Fruit fly (Drosophila melanogaster) Kc167 (cell line): Measurements from ENCODE around the gene ssp.

ENCODE experiments used
- Myc ChIP-seq: fragments of >200 bp; optimal IDR thresholded peaks from 2 replicates; lab custom pipeline; 2017; ENCODE audit warnings: missing external identifiers
- Sin3A ChIP-seq: fragments of >200 bp; optimal IDR thresholded peaks from 2 replicates; lab custom pipeline; 2018; ENCODE audit warnings: missing external identifiers
- h ChIP-seq: fragments of >200 bp; optimal IDR thresholded peaks from 3 replicates; lab custom pipeline; 2018; ENCODE audit warnings: missing external identifiers
- insv ChIP-seq: fragments of >200 bp; optimal IDR thresholded peaks from 3 replicates; lab custom pipeline; 2018; ENCODE audit warnings: missing external identifiers
- psq ChIP-seq: fragments of >200 bp; optimal IDR thresholded peaks from 2 replicates; lab custom pipeline; 2017; ENCODE audit warnings: missing external identifiers
- ttk ChIP-seq: sonication (Bioruptor generic); optimal IDR thresholded peaks from 2 replicates; lab custom pipeline; 2017; ENCODE audit warnings: missing external identifiers

ssp gene

DNA sequence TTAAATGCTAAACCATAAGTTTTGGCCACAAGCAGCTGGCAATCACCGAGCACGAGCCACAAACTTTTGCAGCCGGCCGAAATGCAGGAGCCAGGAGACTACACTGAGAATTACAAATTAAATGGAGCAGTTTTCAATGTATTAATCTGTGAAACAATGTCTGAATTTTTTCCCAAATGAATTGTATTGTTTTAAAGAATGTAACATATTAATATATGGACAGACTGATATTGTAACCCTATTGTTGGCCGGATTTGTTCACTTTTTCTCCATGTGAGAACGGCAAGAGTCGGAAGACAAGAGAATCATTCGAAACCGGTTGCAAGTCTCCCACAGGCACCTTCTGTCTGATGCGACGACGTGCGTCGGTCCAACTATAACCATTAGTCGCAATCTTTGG lies 3.0 kb upstream of the ssp start:
- TF ChIP-seq h (lab: Kevin White, UChicago) (no peak), Myc (no peak), ttk (lab: Kevin White, UChicago) (no peak), Sin3A (lab: Kevin White, UChicago) (no peak), insv (lab: Kevin White, UChicago) (no peak), psq (no peak)

DNA sequence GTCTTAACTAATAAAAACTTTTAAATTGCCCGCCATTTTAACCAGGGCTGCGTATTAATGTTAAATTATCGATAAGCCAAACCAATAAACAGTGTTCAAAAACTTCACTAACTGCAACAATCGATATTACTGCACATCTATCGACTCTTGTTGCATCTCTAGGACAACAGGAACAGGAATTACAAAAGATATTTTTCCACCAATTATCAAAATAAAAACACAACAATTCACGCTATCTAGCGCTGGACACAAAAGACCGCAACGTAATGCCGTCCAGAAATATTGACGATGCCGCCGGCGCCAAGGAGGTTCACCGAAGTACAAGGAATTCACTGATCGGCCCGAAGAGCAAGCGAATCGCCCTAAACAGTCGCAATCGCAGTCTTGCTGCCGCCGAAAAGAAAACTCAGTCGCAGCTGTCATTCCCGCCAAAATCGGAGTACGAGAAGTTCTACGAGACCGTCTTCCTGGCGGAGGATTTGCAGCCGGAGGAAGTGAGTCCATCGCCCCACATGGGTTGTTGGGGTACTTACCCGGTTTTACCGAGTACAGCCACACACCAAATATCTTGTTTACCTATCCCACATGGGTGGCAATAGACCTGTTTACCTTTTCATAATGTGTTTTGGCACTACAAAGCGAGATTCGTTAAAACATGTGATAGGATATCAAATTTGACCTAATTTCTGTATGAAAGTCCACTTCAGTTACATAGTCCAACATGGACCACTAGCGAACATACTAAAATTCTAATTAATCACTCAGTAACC lies 1.9 kb upstream of the ssp start, which contains the start of gene vers:
Gene vers (plus strand): TSS at position 136 of the 770 bp plus-strand sequence.
- no peak for TF ChIP-seq Sin3A (lab: Kevin White, UChicago)
- no peak for TF ChIP-seq insv (lab: Kevin White, UChicago)
- TF ChIP-seq psq = no peak

DNA sequence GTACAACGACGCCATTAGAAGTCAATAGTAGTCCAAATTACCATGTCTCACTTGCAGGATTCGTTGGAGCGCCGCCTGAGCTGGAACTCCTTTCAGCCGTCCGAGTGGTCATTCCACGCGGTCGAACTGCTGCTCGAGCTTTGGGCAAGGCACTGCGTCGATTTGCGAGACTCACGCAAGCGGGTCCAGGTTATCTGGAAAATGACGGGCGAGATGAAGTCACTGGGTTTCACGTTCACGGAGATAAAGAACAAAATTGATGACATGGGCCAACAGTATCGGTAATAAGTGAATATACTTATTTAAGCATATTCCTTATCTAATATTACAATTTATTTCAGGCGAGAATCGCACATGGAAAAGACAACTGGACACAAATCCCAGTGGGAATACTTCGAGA lies 574 bp downstream of the ssp start:
- TF ChIP-seq psq (no peak), insv (lab: Kevin White, UChicago) (no peak), Myc (no peak), Sin3A (lab: Kevin White, UChicago) (no peak)

- TF ChIP-seq ttk (lab: Kevin White, UChicago) (no peak), insv (lab: Kevin White, UChicago) (no peak), Myc (no peak), psq (no peak), Sin3A (lab: Kevin White, UChicago) (no peak), h (lab: Kevin White, UChicago) (no peak)
Observed at dm6 chr3L:12119875-12120485, 1.9 kb downstream of the ssp start, which contains the start of gene CG11560. Gene CG11560 (plus strand): TSS chr3L:12120019.

DNA sequence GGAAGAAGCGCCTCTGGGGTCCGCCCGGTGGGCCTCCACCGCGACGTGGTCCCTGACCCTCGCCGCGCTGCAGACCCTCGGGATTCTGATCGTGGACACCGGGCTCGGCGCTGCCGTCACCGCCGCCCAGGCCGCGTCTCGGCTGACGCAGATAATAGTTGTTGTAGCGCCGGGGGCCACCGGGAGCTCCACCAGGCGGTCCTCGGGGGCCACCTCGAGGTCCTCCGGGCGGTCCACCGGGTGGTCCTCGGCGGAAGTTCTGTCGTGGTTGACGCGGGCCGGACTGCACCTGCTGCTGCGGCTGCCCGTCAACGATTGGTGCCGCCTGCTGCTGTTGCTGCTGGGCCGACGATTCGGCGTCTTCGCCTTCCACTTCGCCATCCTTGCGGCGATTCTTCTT lies 4.8 kb downstream of the ssp start:
- TF ChIP-seq h (lab: Kevin White, UChicago) = no peak
- no peak for TF ChIP-seq psq
- no peak for TF ChIP-seq insv (lab: Kevin White, UChicago)
- no peak for TF ChIP-seq Myc
- TF ChIP-seq ttk (lab: Kevin White, UChicago) = no peak

dm6 chr3L:12124138-12124583 lies 6.1 kb downstream of the ssp start:
- TF ChIP-seq Myc = no peak
- TF ChIP-seq Sin3A (lab: Kevin White, UChicago) = no peak
- TF ChIP-seq insv (lab: Kevin White, UChicago) = no peak

DNA sequence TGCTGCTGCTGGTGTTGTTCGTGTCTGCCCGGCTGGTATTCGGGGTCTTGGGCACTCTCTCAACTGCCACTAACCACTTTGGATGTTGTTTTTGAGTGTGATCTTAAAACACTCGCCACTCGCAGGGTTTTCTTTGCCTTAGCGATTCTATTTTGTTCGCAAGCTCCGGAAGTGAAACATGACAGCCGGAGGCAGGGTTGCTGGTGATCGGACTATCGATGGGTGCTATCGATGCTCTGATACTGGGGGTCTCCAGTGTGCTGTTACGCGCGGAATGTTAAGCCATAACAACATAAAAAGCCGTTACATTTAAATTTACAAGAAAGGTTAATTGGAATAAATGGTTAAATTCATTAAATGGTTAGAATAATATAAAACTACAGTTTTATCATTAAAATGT lies 6.9 kb downstream of the ssp start, which contains the start of gene yps:
Gene yps (minus strand): TSS at position 176 of the 400 bp plus-strand sequence.
- no peak for TF ChIP-seq psq
- no peak for TF ChIP-seq ttk (lab: Kevin White, UChicago)

dm6 chr3L:12127294-12128029 lies 9.4 kb downstream of the ssp start, which contains the start of the genes Ir68b and CG34241:
Gene Ir68b (minus strand): TSS chr3L:12127394.
Gene CG34241 (plus strand): TSS chr3L:12127979.
- TF ChIP-seq ttk (lab: Kevin White, UChicago) = no peak
- no peak for TF ChIP-seq insv (lab: Kevin White, UChicago)
- no peak for TF ChIP-seq Myc
- TF ChIP-seq h (lab: Kevin White, UChicago) = no peak
- no peak for TF ChIP-seq psq
- no peak for TF ChIP-seq Sin3A (lab: Kevin White, UChicago)

DNA sequence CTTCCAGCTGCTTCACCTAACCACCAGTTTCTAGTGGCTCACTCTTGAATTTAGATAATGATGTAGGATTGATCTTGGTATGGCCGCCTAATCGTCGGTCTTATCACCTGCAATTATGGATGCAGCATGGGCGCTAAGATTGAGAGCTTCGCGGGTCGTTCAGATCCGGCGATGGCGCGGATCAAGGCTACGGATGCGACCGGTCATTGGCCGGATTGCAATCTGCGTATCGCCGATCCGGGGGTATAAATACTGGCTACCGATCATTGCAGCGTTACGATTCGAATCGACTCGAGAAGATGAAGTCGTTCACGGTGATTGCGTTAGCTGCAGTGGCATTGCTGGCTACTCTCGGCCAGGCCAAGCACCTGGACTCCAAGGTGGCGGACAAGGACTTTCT lies 11.1 kb downstream of the ssp start, which contains the start of gene Lsp2:
Gene Lsp2 (plus strand): TSS at position 283 of the 400 bp plus-strand sequence.
- TF ChIP-seq Myc (no peak), psq (no peak), h (lab: Kevin White, UChicago) (no peak), ttk (lab: Kevin White, UChicago) (no peak), insv (lab: Kevin White, UChicago) (no peak), Sin3A (lab: Kevin White, UChicago) (no peak)

DNA sequence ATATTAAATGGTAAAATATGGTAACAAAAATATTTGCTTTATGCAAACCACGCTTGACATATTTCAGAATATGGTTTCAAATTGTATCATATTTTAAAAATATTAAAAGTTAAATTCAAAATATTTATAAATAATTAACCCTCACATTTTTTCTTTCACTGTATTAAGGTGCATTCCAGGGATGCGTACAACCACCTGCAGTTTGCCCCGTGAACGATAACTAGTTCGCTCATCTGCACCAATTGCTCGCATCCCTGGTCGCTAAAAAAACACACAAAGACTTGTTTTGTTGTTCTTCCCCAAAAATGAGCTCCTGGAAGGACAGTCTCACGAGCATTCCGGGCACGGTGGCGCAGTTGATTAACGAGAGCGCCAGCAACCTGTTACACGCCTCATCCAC lies 13.9 kb downstream of the ssp start, which contains the start of gene DEF8:
Gene DEF8 (plus strand): TSS at position 229 of the 400 bp plus-strand sequence.
- TF ChIP-seq Myc = no peak
- TF ChIP-seq Sin3A (lab: Kevin White, UChicago) = no peak
- no peak for TF ChIP-seq psq
- no peak for TF ChIP-seq h (lab: Kevin White, UChicago)
- no peak for TF ChIP-seq insv (lab: Kevin White, UChicago)
- TF ChIP-seq ttk (lab: Kevin White, UChicago) = no peak

DNA sequence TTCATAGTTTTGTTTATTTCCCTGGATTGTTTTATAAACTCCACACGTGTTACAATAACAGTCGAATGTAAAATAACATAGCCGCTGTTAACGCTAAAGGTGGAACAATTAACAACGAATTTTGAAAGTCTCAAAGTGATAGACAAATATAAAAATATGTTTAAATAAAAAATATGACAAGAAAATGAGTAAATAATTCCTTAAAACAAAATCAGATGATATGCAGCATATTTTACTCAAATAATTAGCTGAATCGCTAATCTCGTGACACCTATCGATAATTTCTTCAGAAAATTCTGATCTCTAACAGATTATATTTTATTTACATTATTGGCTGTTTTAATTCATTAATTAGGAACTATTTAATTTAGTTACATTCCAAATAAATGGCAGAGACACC lies 18.6 kb downstream of the ssp start, which contains the start of the genes CG5645 and Atg12:
Gene CG5645 (minus strand): TSS at position 77 of the 400 bp plus-strand sequence.
Gene Atg12 (plus strand): TSS at position 338 of the 400 bp plus-strand sequence.
- no peak for TF ChIP-seq ttk (lab: Kevin White, UChicago)
- no peak for TF ChIP-seq insv (lab: Kevin White, UChicago)
- no peak for TF ChIP-seq psq
- no peak for TF ChIP-seq Myc
- no peak for TF ChIP-seq Sin3A (lab: Kevin White, UChicago)
- TF ChIP-seq h (lab: Kevin White, UChicago) = no peak
